Fruit fly (Drosophila melanogaster) whole organism: ENCODE measurements around the gene drd.

Source experiments
- Dll ChIP-seq: fragments of >200 bp; optimal IDR thresholded peaks from 2 replicates; lab custom pipeline; 2017
- EcR ChIP-seq, 2 experiments: fragments of >200 bp; optimal IDR thresholded peaks; 2 replicates each; lab custom pipeline; 2017; ENCODE audit warnings: missing biosample characterization in 2 of 2, missing genetic modification characterization in 2 of 2, missing genetic modification reagents in 2 of 2
- psq ChIP-seq: fragments of >200 bp; optimal IDR thresholded peaks from 2 replicates; lab custom pipeline; 2017

dm6 chrX:15121714-15122113 lies 3.8 kb upstream of the drd start:
- TF ChIP-seq EcR (GFP tag; optimal IDR thresholded peaks at IDR 0.05; lab: Kevin White, UChicago) (no peak), Dll (lab: Kevin White, UChicago) (no peak), psq (lab: Kevin White, UChicago) (no peak)
